Worm (Caenorhabditis elegans) whole organism, mixed stage, embryonic: ENCODE results near the gene T24A6.16.

Experiments used
- blmp-1 ChIP-seq: fragments of 150-350 bp; optimal IDR thresholded peaks from 2 replicates; lab custom pipeline; 2014; ENCODE audit warnings: missing biosample characterization, missing genetic modification characterization
- ham-2 ChIP-seq: fragments of 200-800 bp; sonication (Bioruptor generic); optimal IDR thresholded peaks from 2 replicates; lab custom pipeline; 2018; ENCODE audit warnings: mild to moderate bottlenecking, missing genetic modification characterization, missing compliant biosample characterization
- nhr-12 ChIP-seq: fragments of 150-350 bp; optimal IDR thresholded peaks from 2 replicates; lab custom pipeline; 2014; ENCODE audit warnings: missing biosample characterization, missing genetic modification characterization
- nhr-28 ChIP-seq: fragments of 150-350 bp; optimal IDR thresholded peaks from 2 replicates; lab custom pipeline; 2014; ENCODE audit warnings: missing biosample characterization, missing genetic modification characterization
- nhr-76 ChIP-seq: sonication (generic microtip); optimal IDR thresholded peaks from 2 replicates; lab custom pipeline; 2017; ENCODE audit warnings: missing biosample characterization, missing genetic modification characterization
- snpc-4 ChIP-seq: fragments of 150-350 bp; optimal IDR thresholded peaks from 2 replicates; lab custom pipeline; 2014; ENCODE audit warnings: missing biosample characterization, missing genetic modification characterization

DNA sequence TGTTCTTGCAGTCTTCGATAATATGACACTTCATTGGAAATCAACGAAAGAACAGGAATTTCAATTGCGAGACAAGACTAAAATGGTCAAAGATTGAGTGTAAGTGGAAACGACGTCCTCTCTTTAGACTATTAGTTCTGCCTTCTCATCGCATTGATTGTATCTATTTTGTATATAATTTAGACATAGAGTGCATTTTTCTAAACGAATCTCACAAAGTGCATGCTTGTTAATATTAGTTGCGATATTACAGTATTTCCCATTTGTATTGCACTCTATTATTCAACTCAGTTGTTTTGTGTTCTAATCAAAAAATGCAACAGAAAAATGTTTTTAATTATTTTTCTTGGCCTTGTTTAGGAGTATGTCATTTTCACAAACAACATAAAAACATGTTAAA is 24.4 kb downstream of the T24A6.16 start, which contains the start of gene nhr-93:
- TF ChIP-seq nhr-28 (tag; lab: Kevin White, UChicago) (no peak), snpc-4 (tag; lab: Kevin White, UChicago) (no peak), nhr-76 (no peak), ham-2 (no peak), blmp-1 (tag; lab: Kevin White, UChicago) (no peak), nhr-12 (tag; lab: Kevin White, UChicago) (no peak)
